Fruit fly (Drosophila melanogaster) whole organism, prepupa: ENCODE results near the gene CG31926.

Experiments
- Blimp-1 ChIP-seq: fragments of 200-800 bp; sonication (Bioruptor generic); optimal IDR thresholded peaks from 3 replicates; lab custom pipeline; 2017; ENCODE audit warnings: missing biosample characterization, missing genetic modification characterization, mild to moderate bottlenecking, moderate library complexity, missing genetic modification reagents
- CG10631 ChIP-seq: fragments of 200-800 bp; sonication (Bioruptor generic); optimal IDR thresholded peaks from 2 replicates; lab custom pipeline; 2016; ENCODE audit warnings: missing biosample characterization, missing genetic modification characterization
- CG10669 ChIP-seq: fragments of 200-800 bp; sonication (Bioruptor generic); optimal IDR thresholded peaks from 3 replicates; lab custom pipeline; 2018; ENCODE audit warnings: missing biosample characterization, mild to moderate bottlenecking, missing genetic modification characterization, moderate library complexity
- CG11294 ChIP-seq: fragments of 200-800 bp; sonication (Bioruptor generic); IDR thresholded peaks from 2 replicates; pipeline ENCODE4 v1.3.6; 2022; ENCODE audit warnings: missing biosample characterization, missing genetic modification characterization
- CG11762 ChIP-seq: fragments of 200-800 bp; sonication (Bioruptor generic); optimal IDR thresholded peaks from 3 replicates; lab custom pipeline; 2016; ENCODE audit warnings: missing biosample characterization, missing genetic modification characterization; ENCODE audit not compliant: insufficient read depth
- CG15336 ChIP-seq: fragments of 200-800 bp; sonication (Bioruptor generic); IDR thresholded peaks from 2 replicates; pipeline ENCODE4 v1.3.6; 2022; ENCODE audit warnings: missing biosample characterization, missing genetic modification characterization
- CG16779 ChIP-seq: fragments of 200-800 bp; sonication (Bioruptor generic); optimal IDR thresholded peaks from 3 replicates; lab custom pipeline; 2017; ENCODE audit warnings: missing biosample characterization, mild to moderate bottlenecking, missing genetic modification characterization
- CG3032 ChIP-seq: fragments of 200-800 bp; optimal IDR thresholded peaks from 2 replicates; lab custom pipeline; 2019; ENCODE audit warnings: missing biosample characterization, mild to moderate bottlenecking, missing genetic modification characterization, moderate library complexity
- CG31627 ChIP-seq: fragments of 200-800 bp; sonication (Bioruptor generic); optimal IDR thresholded peaks from 3 replicates; lab custom pipeline; 2016; ENCODE audit warnings: missing biosample characterization, missing genetic modification characterization
- CG34406 ChIP-seq: fragments of 200-800 bp; sonication (Bioruptor generic); optimal IDR thresholded peaks from 3 replicates; lab custom pipeline; 2016; ENCODE audit warnings: missing biosample characterization, missing genetic modification characterization
- CG3919 ChIP-seq: fragments of 200-800 bp; sonication (Bioruptor generic); optimal IDR thresholded peaks from 3 replicates; lab custom pipeline; 2016; ENCODE audit warnings: missing biosample characterization, missing genetic modification characterization
- CG4318 ChIP-seq: fragments of 200-800 bp; sonication (Bioruptor generic); optimal IDR thresholded peaks from 3 replicates; lab custom pipeline; 2017; ENCODE audit warnings: missing biosample characterization, mild to moderate bottlenecking, missing genetic modification characterization
- CG6276 ChIP-seq: fragments of 200-800 bp; sonication (Bioruptor generic); optimal IDR thresholded peaks from 2 replicates; lab custom pipeline; 2017; ENCODE audit warnings: missing biosample characterization, mild to moderate bottlenecking, missing genetic modification characterization
- CG6792 ChIP-seq: fragments of 200-800 bp; sonication (Bioruptor generic); optimal IDR thresholded peaks from 3 replicates; lab custom pipeline; 2016; ENCODE audit warnings: missing biosample characterization, missing genetic modification characterization
- CG6808 ChIP-seq: fragments of 200-800 bp; sonication (Bioruptor generic); optimal IDR thresholded peaks from 3 replicates; lab custom pipeline; 2017; ENCODE audit warnings: missing biosample characterization, missing genetic modification characterization, mild to moderate bottlenecking, moderate library complexity, missing genetic modification reagents
- CG6854 ChIP-seq: fragments of 200-800 bp; sonication (Bioruptor generic); optimal IDR thresholded peaks from 2 replicates; lab custom pipeline; 2017; ENCODE audit warnings: missing biosample characterization, mild to moderate bottlenecking, missing genetic modification characterization
- CG8119 ChIP-seq: fragments of 200-800 bp; sonication (Bioruptor generic); IDR thresholded peaks from 3 replicates; pipeline ENCODE4 v1.3.6; 2022; ENCODE audit warnings: missing biosample characterization, missing genetic modification characterization
- CG8319 ChIP-seq: fragments of 200-800 bp; sonication (Bioruptor generic); optimal IDR thresholded peaks from 3 replicates; lab custom pipeline; 2016; ENCODE audit warnings: missing biosample characterization, missing genetic modification characterization
- CG9139 ChIP-seq: fragments of 200-800 bp; sonication (Bioruptor generic); optimal IDR thresholded peaks from 3 replicates; lab custom pipeline; 2017; ENCODE audit warnings: missing biosample characterization, mild to moderate bottlenecking, missing genetic modification characterization
- Eip75B ChIP-seq: fragments of 200-800 bp; sonication (Bioruptor generic); optimal IDR thresholded peaks from 3 replicates; lab custom pipeline; 2016; ENCODE audit warnings: missing biosample characterization, missing genetic modification characterization
- Ets21C ChIP-seq: fragments of 200-800 bp; sonication (Bioruptor generic); optimal IDR thresholded peaks from 3 replicates; lab custom pipeline; 2016; ENCODE audit warnings: missing biosample characterization, missing genetic modification characterization
- Ets96B ChIP-seq: fragments of 200-800 bp; optimal IDR thresholded peaks from 2 replicates; lab custom pipeline; 2019; ENCODE audit warnings: missing biosample characterization, mild to moderate bottlenecking, missing genetic modification characterization, moderate library complexity
- Gug ChIP-seq: fragments of 200-800 bp; sonication (Bioruptor generic); IDR thresholded peaks from 2 replicates; pipeline ENCODE4 v1.3.6; 2022; ENCODE audit warnings: missing biosample characterization, missing genetic modification characterization
- Hr38 ChIP-seq: sonication (Bioruptor generic); optimal IDR thresholded peaks from 2 replicates; lab custom pipeline; 2016; ENCODE audit warnings: missing biosample characterization, missing genetic modification characterization
- Hr39 ChIP-seq: fragments of 200-800 bp; sonication (Bioruptor generic); optimal IDR thresholded peaks from 2 replicates; lab custom pipeline; 2016; ENCODE audit warnings: missing biosample characterization, missing genetic modification characterization
- Hr4 ChIP-seq: fragments of 200-800 bp; sonication (Bioruptor generic); optimal IDR thresholded peaks from 3 replicates; lab custom pipeline; 2016; ENCODE audit warnings: missing biosample characterization, missing genetic modification characterization
- Met ChIP-seq: fragments of 200-800 bp; sonication (Bioruptor generic); optimal IDR thresholded peaks from 3 replicates; lab custom pipeline; 2016; ENCODE audit warnings: missing biosample characterization, missing genetic modification characterization
- Smox ChIP-seq: fragments of 200-800 bp; sonication (Bioruptor generic); optimal IDR thresholded peaks from 3 replicates; lab custom pipeline; 2016; ENCODE audit warnings: missing biosample characterization, missing genetic modification characterization
- Sox102F ChIP-seq: fragments of 200-800 bp; sonication (Bioruptor generic); optimal IDR thresholded peaks from 2 replicates; lab custom pipeline; 2016; ENCODE audit warnings: missing biosample characterization, mild to moderate bottlenecking, missing genetic modification characterization
- Sox14 ChIP-seq: fragments of 200-800 bp; sonication (Bioruptor generic); optimal IDR thresholded peaks from 3 replicates; lab custom pipeline; 2016; ENCODE audit warnings: missing biosample characterization, missing genetic modification characterization
- achi ChIP-seq: fragments of 200-800 bp; sonication (Bioruptor generic); optimal IDR thresholded peaks from 3 replicates; lab custom pipeline; 2016; ENCODE audit warnings: missing biosample characterization, missing genetic modification characterization
- acj6 ChIP-seq: fragments of 200-800 bp; sonication (Bioruptor generic); optimal IDR thresholded peaks from 3 replicates; lab custom pipeline; 2016; ENCODE audit warnings: missing biosample characterization, missing genetic modification characterization
- cyc ChIP-seq: fragments of 200-800 bp; sonication (Bioruptor generic); optimal IDR thresholded peaks from 3 replicates; lab custom pipeline; 2016; ENCODE audit warnings: missing biosample characterization, missing genetic modification characterization
- dac ChIP-seq: fragments of 200-800 bp; sonication (Bioruptor generic); optimal IDR thresholded peaks from 2 replicates; lab custom pipeline; 2017; ENCODE audit warnings: missing biosample characterization, mild to moderate bottlenecking, missing genetic modification characterization
- dsx ChIP-seq: fragments of 200-800 bp; optimal IDR thresholded peaks from 3 replicates; lab custom pipeline; 2019; ENCODE audit warnings: missing biosample characterization, mild to moderate bottlenecking, missing genetic modification characterization, moderate library complexity; ENCODE audit not compliant: poor library complexity, severe bottlenecking
- eg ChIP-seq: fragments of 200-800 bp; sonication (Bioruptor generic); IDR thresholded peaks from 3 replicates; pipeline ENCODE4 v1.3.6; 2022; ENCODE audit warnings: missing biosample characterization, missing genetic modification characterization
- esn ChIP-seq: fragments of 200-800 bp; sonication (Bioruptor generic); optimal IDR thresholded peaks from 2 replicates; lab custom pipeline; 2016; ENCODE audit warnings: missing biosample characterization, mild to moderate bottlenecking, missing genetic modification characterization, moderate library complexity
- fkh ChIP-seq: fragments of 200-800 bp; sonication (Bioruptor generic); optimal IDR thresholded peaks from 3 replicates; lab custom pipeline; 2017; ENCODE audit warnings: missing biosample characterization, mild to moderate bottlenecking, missing genetic modification characterization, moderate library complexity
- lz ChIP-seq: fragments of 200-800 bp; sonication (Bioruptor generic); optimal IDR thresholded peaks from 3 replicates; lab custom pipeline; 2016; ENCODE audit warnings: missing biosample characterization, missing genetic modification characterization
- net ChIP-seq: fragments of 200-800 bp; sonication (Bioruptor generic); optimal IDR thresholded peaks from 3 replicates; lab custom pipeline; 2016; ENCODE audit warnings: missing biosample characterization, missing genetic modification characterization
- pdm3 ChIP-seq: fragments of 200-800 bp; sonication (Bioruptor generic); optimal IDR thresholded peaks from 3 replicates; lab custom pipeline; 2016; ENCODE audit warnings: missing biosample characterization, missing genetic modification characterization
- salr ChIP-seq, 2 experiments: fragments of 200-800 bp; sonication (Bioruptor generic); optimal IDR thresholded peaks; 3 replicates each; lab custom pipeline; 2016 to 2018; ENCODE audit warnings: missing biosample characterization in 2 of 2, missing genetic modification characterization in 2 of 2, mild to moderate bottlenecking in 1 of 2
- ss ChIP-seq, 2 experiments: fragments of 200-800 bp; sonication (Bioruptor generic); optimal IDR thresholded peaks; 2 replicates in 1 of 2; 3 replicates in 1 of 2; lab custom pipeline; 2017 to 2018; ENCODE audit warnings: mild to moderate bottlenecking in 2 of 2, missing biosample characterization in 2 of 2, missing genetic modification characterization in 2 of 2, moderate library complexity in 1 of 2
- svp ChIP-seq: fragments of 200-800 bp; sonication (Bioruptor generic); peaks from one replicate; lab custom pipeline; 2016; ENCODE audit warnings: missing biosample characterization, missing genetic modification characterization
- topi ChIP-seq: fragments of 200-800 bp; sonication (Bioruptor generic); optimal IDR thresholded peaks from 3 replicates; lab custom pipeline; 2016; ENCODE audit warnings: missing biosample characterization, missing genetic modification characterization
- vri ChIP-seq: fragments of 200-800 bp; sonication (Bioruptor generic); optimal IDR thresholded peaks from 3 replicates; lab custom pipeline; 2016; ENCODE audit warnings: missing biosample characterization, mild to moderate bottlenecking, missing genetic modification characterization

Gene CG31926

DNA sequence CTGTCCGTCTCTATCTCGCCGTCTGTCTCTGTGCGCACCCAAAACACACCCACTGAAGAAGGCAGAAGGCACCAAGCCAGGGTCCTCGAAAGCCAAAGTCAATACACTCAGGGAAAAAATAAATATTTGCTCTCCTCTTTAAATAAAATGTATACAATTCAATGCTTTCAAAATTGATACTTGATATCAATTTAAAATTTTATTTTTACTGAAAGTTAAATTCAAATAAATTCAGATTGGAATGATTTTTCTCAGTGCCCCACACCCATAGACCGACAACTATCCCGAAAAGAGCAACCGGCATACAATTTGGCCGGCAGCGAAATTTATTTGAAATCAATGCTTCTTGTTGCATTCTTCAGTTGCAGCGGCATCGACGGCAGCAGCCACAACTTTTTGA lies 38.4 kb upstream of the CG31926 start (continued):
- TF ChIP-seq achi (GFP tag; lab: Kevin White, UChicago) (peak; percentile 58), Ets96B (tag; lab: Kevin White, UChicago) (peak; percentile 69), dsx (peak; percentile 57), CG10669 (peak; percentile 59), CG6276 (GFP tag; lab: Kevin White, UChicago) (no peak), acj6 (GFP tag; lab: Kevin White, UChicago) (peak; percentile 17), Gug (peak; percentile 60), svp (GFP tag; lab: Kevin White, UChicago) (no peak), Sox102F (no peak), Ets21C (GFP tag; lab: Kevin White, UChicago) (no peak), CG8119 (GFP tag; lab: Robert Waterston, UW) (peak; percentile 78), ss (GFP tag; optimal IDR thresholded peaks at IDR 0.05; lab: Kevin White, UChicago) (peak; percentile 29 to 56), CG9139 (peak; percentile 57), CG11294 (GFP tag; lab: Robert Waterston, UW) (peak; percentile 27; the same call in 1 of the 2 replicates), CG34406 (GFP tag; lab: Kevin White, UChicago) (peak; percentile 12)

DNA sequence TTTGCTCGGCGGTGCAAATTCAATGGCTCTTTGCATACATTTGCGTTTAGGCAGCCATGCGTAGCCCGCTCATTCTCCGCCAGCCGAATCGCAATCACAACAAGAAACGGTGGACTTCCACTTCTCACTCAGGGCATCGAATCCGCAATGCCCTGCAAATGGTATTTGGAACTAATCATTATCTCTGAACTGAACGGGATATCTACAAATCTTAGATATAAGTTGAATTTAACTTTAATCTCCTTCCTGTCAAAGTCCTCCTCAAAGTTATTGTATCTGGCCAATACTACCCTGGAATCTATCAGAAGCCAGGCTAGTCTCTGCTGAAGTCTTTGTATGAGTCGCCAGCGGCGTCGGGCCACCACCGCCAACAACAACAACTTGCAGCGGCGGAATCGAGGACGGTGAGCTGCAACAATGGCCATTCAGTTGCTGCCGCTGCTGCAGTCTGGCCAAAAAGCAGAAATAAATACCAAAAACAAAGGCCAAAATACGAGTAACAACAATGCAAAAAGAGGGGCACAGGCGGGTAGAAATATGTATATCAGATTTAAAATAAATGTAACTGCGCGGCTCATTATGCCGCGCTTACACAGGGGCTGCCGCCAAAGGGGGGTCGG lies 36.6 kb upstream of the CG31926 start:
- peak; percentile 76 for TF ChIP-seq dsx
- TF ChIP-seq eg = peak; percentile 79
- TF ChIP-seq CG6276 (GFP tag; lab: Kevin White, UChicago) = peak; percentile 35
- TF ChIP-seq CG6792 (GFP tag; lab: Kevin White, UChicago) = peak; percentile 58
- TF ChIP-seq CG6808 = peak; percentile 51
- TF ChIP-seq CG11294 (GFP tag; lab: Robert Waterston, UW) = peak; percentile 62
- TF ChIP-seq lz = peak; percentile 42
- peak; percentile 80 for TF ChIP-seq Ets96B (tag; lab: Kevin White, UChicago)
- peak; percentile 46 for TF ChIP-seq Hr4 (GFP tag; lab: Kevin White, UChicago)
- TF ChIP-seq CG8119 (GFP tag; lab: Robert Waterston, UW) = peak; percentile 75
- peak; percentile 76 for TF ChIP-seq CG10669
- peak; percentile 78 for TF ChIP-seq CG10631
- peak; percentile 55 to 65 for TF ChIP-seq salr (GFP tag; optimal IDR thresholded peaks at IDR 0.05; lab: Kevin White, UChicago)
- peak; percentile 74 for TF ChIP-seq CG3032 (tag; lab: Kevin White, UChicago)
- TF ChIP-seq dac (GFP tag; lab: Kevin White, UChicago) = peak; percentile 10
- no peak for TF ChIP-seq Blimp-1
- peak; percentile 30 for TF ChIP-seq Met (GFP tag; lab: Kevin White, UChicago)
- no peak for TF ChIP-seq Ets21C (GFP tag; lab: Kevin White, UChicago)
- peak; percentile 39 for TF ChIP-seq topi (GFP tag; lab: Kevin White, UChicago)
- TF ChIP-seq net (GFP tag; lab: Kevin White, UChicago) = peak; percentile 64
- TF ChIP-seq cyc (GFP tag; lab: Kevin White, UChicago) = peak; percentile 51
- TF ChIP-seq CG34406 (GFP tag; lab: Kevin White, UChicago) = peak; percentile 47
- peak; percentile 38 for TF ChIP-seq CG11762 (GFP tag; lab: Kevin White, UChicago)
- TF ChIP-seq svp (GFP tag; lab: Kevin White, UChicago) = peak; percentile 48
- no peak for TF ChIP-seq Sox102F
- TF ChIP-seq CG6854 (GFP tag; lab: Kevin White, UChicago) = no peak
- TF ChIP-seq CG8319 (GFP tag; lab: Kevin White, UChicago) = peak; percentile 42
- no peak for TF ChIP-seq fkh
- peak; percentile 43 for TF ChIP-seq Smox (GFP tag; lab: Kevin White, UChicago)
- no peak for TF ChIP-seq CG16779
- no peak for TF ChIP-seq Hr38 (GFP tag; lab: Kevin White, UChicago)
- TF ChIP-seq pdm3 (GFP tag; lab: Kevin White, UChicago) = peak; percentile 70
- TF ChIP-seq CG9139 = peak; percentile 18
- peak; percentile 80 for TF ChIP-seq CG15336 (GFP tag; lab: Robert Waterston, UW)
- peak; percentile 50 for TF ChIP-seq CG4318 (GFP tag; lab: Kevin White, UChicago)
- TF ChIP-seq Eip75B (GFP tag; lab: Kevin White, UChicago) = peak; percentile 24
- TF ChIP-seq CG31627 (GFP tag; lab: Kevin White, UChicago) = peak; percentile 43
- peak; percentile 50 for TF ChIP-seq esn (GFP tag; lab: Kevin White, UChicago)
- TF ChIP-seq ss (GFP tag; optimal IDR thresholded peaks at IDR 0.05; lab: Kevin White, UChicago) = peak in 1 of 2 experiments; percentile 58
- TF ChIP-seq Sox14 (GFP tag; lab: Kevin White, UChicago) = peak; percentile 74
- TF ChIP-seq CG3919 (GFP tag; lab: Kevin White, UChicago) = peak; percentile 74
- TF ChIP-seq Hr39 (GFP tag; lab: Kevin White, UChicago) = peak; percentile 47
- TF ChIP-seq vri (GFP tag; lab: Kevin White, UChicago) = no peak
- peak; percentile 72 for TF ChIP-seq acj6 (GFP tag; lab: Kevin White, UChicago)
